Worm (Caenorhabditis elegans): ENCODE measurements around the gene C06H5.14.
A peak's percentile ranks its signal among the peaks of the same experiment; 100 is the strongest.

C06H5.14 gene

DNA sequence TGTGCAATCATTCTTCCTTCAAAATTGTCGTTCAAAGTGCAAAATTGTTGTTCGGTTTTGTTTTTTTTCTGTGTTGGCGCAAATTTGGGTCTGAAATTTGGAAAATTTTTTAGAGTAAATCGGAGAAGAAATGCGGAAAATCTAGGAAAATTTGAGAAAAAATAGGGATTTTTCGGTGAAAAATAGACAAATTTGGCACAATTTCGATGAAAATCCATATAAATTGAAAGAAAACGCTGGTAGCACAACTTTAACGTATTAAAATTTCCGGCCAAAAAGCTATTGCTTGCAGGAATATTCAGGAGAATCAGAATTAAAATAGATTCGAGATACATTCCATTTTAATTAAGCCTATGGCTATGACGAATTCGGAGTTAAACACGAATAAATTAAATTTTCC is 45.2 kb downstream of the C06H5.14 start, which contains the start of gene dpy-21:
dpy-21 (minus strand) TSS at position 101 of the 400 bp plus-strand sequence.
- TF ChIP-seq crh-2 (tag; optimal IDR thresholded peaks at IDR 0.05) = no peak
- TF ChIP-seq ama-1 (optimal IDR thresholded peaks at IDR 0.05) = no peak
- TF ChIP-seq blmp-1 (tag; optimal IDR thresholded peaks at IDR 0.05; ENCODE audit: insufficient read depth) = no peak
- TF ChIP-seq F13H6.1 (tag; optimal IDR thresholded peaks at IDR 0.05) = no peak
- no peak for TF ChIP-seq nhr-129 (tag; optimal IDR thresholded peaks at IDR 0.05)
- TF ChIP-seq ztf-1 (GFP tag; conservative IDR thresholded peaks at IDR 0.05) = no peak
- TF ChIP-seq sma-3 (GFP tag; optimal IDR thresholded peaks at IDR 0.05) = no peak
- no peak for TF ChIP-seq ZK546.5 (tag; optimal IDR thresholded peaks at IDR 0.05)

DNA sequence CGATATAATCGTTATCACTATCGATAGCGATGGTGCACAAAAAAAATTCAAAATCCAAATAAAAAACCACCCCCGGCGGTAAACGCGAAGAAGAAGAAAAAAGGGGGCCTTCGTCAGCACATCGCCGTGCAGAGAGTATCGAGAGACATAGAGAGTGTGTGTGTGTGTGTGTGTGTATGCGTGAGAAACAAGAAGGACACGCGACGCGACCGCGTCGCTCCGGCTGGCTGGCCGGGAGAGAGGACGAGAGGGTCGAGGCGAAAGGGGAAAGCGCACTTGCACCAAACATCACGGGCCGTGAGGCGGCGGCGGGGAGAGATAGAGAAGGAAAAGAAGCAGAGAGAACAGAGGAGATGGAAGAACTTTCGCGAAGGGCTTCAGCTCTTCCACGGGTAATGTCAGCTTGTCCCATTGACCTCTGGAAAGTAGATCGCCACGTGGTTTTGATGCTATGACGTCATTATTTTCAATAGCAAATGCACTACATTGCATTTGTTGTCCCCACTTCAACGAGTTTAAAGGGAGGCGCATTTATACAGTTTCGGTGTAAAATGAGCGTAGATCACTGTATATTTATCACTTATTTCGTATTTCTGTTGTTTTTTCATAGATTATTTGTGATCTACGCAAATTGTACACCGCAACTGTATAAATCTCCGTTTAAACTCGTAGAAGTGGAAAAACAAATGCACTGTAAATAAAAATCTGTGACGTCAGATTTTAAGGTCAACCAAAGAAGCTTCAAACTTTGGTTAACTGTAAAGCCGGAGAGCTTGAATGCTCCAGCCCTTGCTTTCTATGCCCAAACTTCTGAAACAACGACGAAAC is 47.5 kb downstream of the C06H5.14 start, which contains the start of gene Y59A8B.24:
Y59A8B.24 (plus strand) TSS at position 778 of the 828 bp plus-strand sequence.
- TF ChIP-seq lin-39 (tag; optimal IDR thresholded peaks at IDR 0.05) (no peak), elt-3 (tag; optimal IDR thresholded peaks at IDR 0.05) (no peak), fos-1 (tag; optimal IDR thresholded peaks at IDR 0.05) (peak; percentile 75), sem-4 (tag; optimal IDR thresholded peaks at IDR 0.05) (peak; percentile 76), nhr-25 (tag; optimal IDR thresholded peaks at IDR 0.05) (peak; percentile 91), unc-55 (GFP tag; optimal IDR thresholded peaks at IDR 0.05) (peak; percentile 97), F13H6.1 (tag; optimal IDR thresholded peaks at IDR 0.05) (peak; percentile 95), blmp-1 (tag; optimal IDR thresholded peaks at IDR 0.05; ENCODE audit: insufficient read depth) (peak; percentile 72), lsy-2 (tag; optimal IDR thresholded peaks at IDR 0.05) (peak; percentile 68 to 91), gmeb-1 (tag; optimal IDR thresholded peaks at IDR 0.05) (peak; percentile 72), nhr-12 (tag; optimal IDR thresholded peaks at IDR 0.05) (no peak), mdl-1 (tag; optimal IDR thresholded peaks at IDR 0.05) (peak; percentile 55 to 76), sma-9 (GFP tag; optimal IDR thresholded peaks at IDR 0.05) (peak; percentile 86), sma-9 (tag; optimal IDR thresholded peaks at IDR 0.05) (no peak), Y55F3AM.14 (GFP tag; optimal IDR thresholded peaks at IDR 0.05) (peak; percentile 83), lin-11 (tag; optimal IDR thresholded peaks at IDR 0.05) (peak; percentile 88), mbf-1 (tag; optimal IDR thresholded peaks at IDR 0.05) (no peak), ama-1 (optimal IDR thresholded peaks at IDR 0.05) (peak; percentile 84), sma-3 (GFP tag; optimal IDR thresholded peaks at IDR 0.05) (peak; percentile 93), nhr-21 (tag; optimal IDR thresholded peaks at IDR 0.05) (peak; percentile 87), ztf-4 (tag; optimal IDR thresholded peaks at IDR 0.05) (peak; percentile 76), ztf-11 (tag; optimal IDR thresholded peaks at IDR 0.05) (no peak), snpc-4 (tag; optimal IDR thresholded peaks at IDR 0.05) (peak; percentile 85), zag-1 (tag; optimal IDR thresholded peaks at IDR 0.05) (peak; percentile 70), ceh-82 (tag; optimal IDR thresholded peaks at IDR 0.05) (peak; percentile 36), ZK546.5 (tag; optimal IDR thresholded peaks at IDR 0.05) (peak; percentile 37), nhr-6 (tag; optimal IDR thresholded peaks at IDR 0.05) (peak; percentile 78), nhr-77 (tag; optimal IDR thresholded peaks at IDR 0.05) (peak; percentile 5), nhr-129 (tag; optimal IDR thresholded peaks at IDR 0.05) (peak; percentile 94), egl-27 (tag; optimal IDR thresholded peaks at IDR 0.05) (peak; percentile 69), peb-1 (tag; optimal IDR thresholded peaks at IDR 0.05) (no peak), unc-62 (GFP tag; optimal IDR thresholded peaks at IDR 0.05) (no peak), ztf-1 (GFP tag; conservative IDR thresholded peaks at IDR 0.05) (no peak), lin-13 (GFP tag; optimal IDR thresholded peaks at IDR 0.05) (peak; percentile 95), ceh-16 (tag; optimal IDR thresholded peaks at IDR 0.05) (peak; percentile 73), C34F6.9 (tag; optimal IDR thresholded peaks at IDR 0.05) (peak; percentile 98), mab-5 (tag; optimal IDR thresholded peaks at IDR 0.05) (peak; percentile 89), crh-2 (tag; optimal IDR thresholded peaks at IDR 0.05) (peak; percentile 95), nhr-23 (tag; optimal IDR thresholded peaks at IDR 0.05) (no peak), alr-1 (tag; optimal IDR thresholded peaks at IDR 0.05) (no peak), unc-39 (tag; optimal IDR thresholded peaks at IDR 0.05) (peak; percentile 47), dmd-4 (tag; optimal IDR thresholded peaks at IDR 0.05) (no peak)

All from whole organism, L2 larva.